Worm (Caenorhabditis elegans): Measurements from ENCODE around the gene Y37E11AR.7.

Y37E11AR.7 gene

ce11 chrIV:3745806-3746205, 9.4 kb downstream of the Y37E11AR.7 start:
- no peak for TF ChIP-seq ama-1 (optimal IDR thresholded peaks at IDR 0.05)
- no peak for TF ChIP-seq ceh-36 (tag; optimal IDR thresholded peaks at IDR 0.05)
- no peak for TF ChIP-seq pes-1 (GFP tag; IDR thresholded peaks at IDR 0.05)
- TF ChIP-seq hmbx-1 (tag; optimal IDR thresholded peaks at IDR 0.05) = no peak
- TF ChIP-seq scrt-1 (GFP tag; IDR thresholded peaks at IDR 0.05) = no peak
- no peak for TF ChIP-seq tbx-37 (GFP tag; conservative IDR thresholded peaks at IDR 0.05)
- no peak for TF ChIP-seq ceh-13 (GFP tag; optimal IDR thresholded peaks at IDR 0.05)
- no peak for TF ChIP-seq tbx-11 (GFP tag; IDR thresholded peaks at IDR 0.05)
- no peak for TF ChIP-seq aly-1 (tag; optimal IDR thresholded peaks at IDR 0.05)
- no peak for TF ChIP-seq F13C5.2 (tag; optimal IDR thresholded peaks at IDR 0.05)
- TF ChIP-seq tra-4 (tag; optimal IDR thresholded peaks at IDR 0.05) = no peak
- no peak for TF ChIP-seq ets-7 (tag; optimal IDR thresholded peaks at IDR 0.05)
- TF ChIP-seq flt-1 (GFP tag; IDR thresholded peaks at IDR 0.05) = no peak
- TF ChIP-seq sea-1 (GFP tag; conservative IDR thresholded peaks at IDR 0.05) = no peak
- TF ChIP-seq hnd-1 (tag; optimal IDR thresholded peaks at IDR 0.05) = no peak
- no peak for TF ChIP-seq B0310.2 (tag; optimal IDR thresholded peaks at IDR 0.05)
- TF ChIP-seq hmg-4 (GFP tag; optimal IDR thresholded peaks at IDR 0.05) = no peak

- TF ChIP-seq ceh-13 (GFP tag; optimal IDR thresholded peaks at IDR 0.05) (no peak), sea-1 (GFP tag; conservative IDR thresholded peaks at IDR 0.05) (no peak), tra-4 (tag; optimal IDR thresholded peaks at IDR 0.05) (no peak), tbx-11 (GFP tag; IDR thresholded peaks at IDR 0.05) (no peak), ceh-36 (tag; optimal IDR thresholded peaks at IDR 0.05) (no peak), hnd-1 (tag; optimal IDR thresholded peaks at IDR 0.05) (no peak), tbx-37 (GFP tag; conservative IDR thresholded peaks at IDR 0.05) (no peak), B0310.2 (tag; optimal IDR thresholded peaks at IDR 0.05) (no peak)
Measured at ce11 chrIV:3743748-3744147, 11.5 kb downstream of the Y37E11AR.7 start, which contains the start of gene siah-1. Gene siah-1, plus strand, starts transcription at chrIV:3744048.

- TF ChIP-seq scrt-1 (GFP tag; IDR thresholded peaks at IDR 0.05) (no peak), aly-1 (tag; optimal IDR thresholded peaks at IDR 0.05) (no peak), ama-1 (optimal IDR thresholded peaks at IDR 0.05) (no peak), ceh-36 (tag; optimal IDR thresholded peaks at IDR 0.05) (no peak), sea-1 (GFP tag; conservative IDR thresholded peaks at IDR 0.05) (no peak), F13C5.2 (tag; optimal IDR thresholded peaks at IDR 0.05) (peak; percentile 28), hnd-1 (tag; optimal IDR thresholded peaks at IDR 0.05) (no peak), hmg-4 (GFP tag; optimal IDR thresholded peaks at IDR 0.05) (peak; percentile 73)
Measured at ce11 chrIV:3742426-3742839, 12.8 kb downstream of the Y37E11AR.7 start.

- TF ChIP-seq hnd-1 (tag; optimal IDR thresholded peaks at IDR 0.05) (no peak), hmg-4 (GFP tag; optimal IDR thresholded peaks at IDR 0.05) (no peak), scrt-1 (GFP tag; IDR thresholded peaks at IDR 0.05) (no peak), pes-1 (GFP tag; IDR thresholded peaks at IDR 0.05) (no peak), ama-1 (optimal IDR thresholded peaks at IDR 0.05) (no peak), ceh-36 (tag; optimal IDR thresholded peaks at IDR 0.05) (no peak), flt-1 (GFP tag; IDR thresholded peaks at IDR 0.05) (no peak), F13C5.2 (tag; optimal IDR thresholded peaks at IDR 0.05) (no peak), ets-7 (tag; optimal IDR thresholded peaks at IDR 0.05) (no peak), sea-1 (GFP tag; conservative IDR thresholded peaks at IDR 0.05) (no peak)
Measured at ce11 chrIV:3741874-3742273, 13.4 kb downstream of the Y37E11AR.7 start.

ce11 chrIV:3740830-3741477, 14.3 kb downstream of the Y37E11AR.7 start, which contains the start of gene nape-1:
Gene nape-1, minus strand, starts transcription at chrIV:3740880.
- no peak for TF ChIP-seq ceh-36 (tag; optimal IDR thresholded peaks at IDR 0.05)
- TF ChIP-seq flt-1 (GFP tag; IDR thresholded peaks at IDR 0.05) = no peak
- TF ChIP-seq pes-1 (GFP tag; IDR thresholded peaks at IDR 0.05) = no peak

- TF ChIP-seq tbx-11 (GFP tag; IDR thresholded peaks at IDR 0.05) = no peak
- TF ChIP-seq F13C5.2 (tag; optimal IDR thresholded peaks at IDR 0.05) = no peak
- no peak for TF ChIP-seq aly-1 (tag; optimal IDR thresholded peaks at IDR 0.05)
- TF ChIP-seq hmbx-1 (tag; optimal IDR thresholded peaks at IDR 0.05) = no peak
- no peak for TF ChIP-seq sea-1 (GFP tag; conservative IDR thresholded peaks at IDR 0.05)
- TF ChIP-seq ama-1 (optimal IDR thresholded peaks at IDR 0.05) = no peak
- TF ChIP-seq hnd-1 (tag; optimal IDR thresholded peaks at IDR 0.05) = no peak
- no peak for TF ChIP-seq hmg-4 (GFP tag; optimal IDR thresholded peaks at IDR 0.05)
- no peak for TF ChIP-seq ets-7 (tag; optimal IDR thresholded peaks at IDR 0.05)
- TF ChIP-seq tra-4 (tag; optimal IDR thresholded peaks at IDR 0.05) = no peak
- no peak for TF ChIP-seq ceh-36 (tag; optimal IDR thresholded peaks at IDR 0.05)
- no peak for TF ChIP-seq tbx-37 (GFP tag; conservative IDR thresholded peaks at IDR 0.05)
Measured at ce11 chrIV:3738655-3739403, 16.4 kb downstream of the Y37E11AR.7 start, which contains the start of gene nape-2. Gene nape-2, minus strand, starts transcription at chrIV:3738925.

- TF ChIP-seq aly-1 (tag; optimal IDR thresholded peaks at IDR 0.05) = no peak
Measured at ce11 chrIV:3736244-3736643, 19.0 kb downstream of the Y37E11AR.7 start.

ce11 chrIV:3733287-3733686, 22.0 kb downstream of the Y37E11AR.7 start:
- TF ChIP-seq F13C5.2 (tag; optimal IDR thresholded peaks at IDR 0.05) (no peak), ets-7 (tag; optimal IDR thresholded peaks at IDR 0.05) (no peak), B0310.2 (tag; optimal IDR thresholded peaks at IDR 0.05) (no peak), ceh-13 (GFP tag; optimal IDR thresholded peaks at IDR 0.05) (no peak), tra-4 (tag; optimal IDR thresholded peaks at IDR 0.05) (no peak)

Measured in whole organism, early embryonic.